Worm (Caenorhabditis elegans): ENCODE data around the gene mes-1.

mes-1 gene

DNA sequence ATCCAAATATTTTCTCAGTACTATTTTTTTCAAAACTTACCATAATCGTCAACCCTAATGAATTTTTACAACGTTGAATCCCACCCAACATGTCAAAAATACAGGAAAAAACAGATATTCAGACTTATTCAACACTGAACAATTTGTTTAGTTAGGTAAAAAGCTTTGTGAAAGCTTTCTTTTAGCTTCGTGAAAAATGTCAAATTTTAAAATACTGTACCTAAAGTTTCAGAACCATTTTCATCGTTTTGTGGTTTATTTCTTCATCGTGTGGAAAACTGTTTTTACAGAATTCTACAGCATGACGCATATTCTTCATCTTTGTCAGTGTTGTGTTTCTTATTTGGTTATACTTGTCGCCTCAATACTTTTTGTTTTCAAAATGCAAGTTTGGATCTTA, 6.7 kb upstream of the mes-1 start, which contains the start of gene F54F7.14:
Gene F54F7.14 (plus strand): TSS at position 301 of the 400 bp plus-strand sequence.
- TF ChIP-seq nhr-2 (tag; optimal IDR thresholded peaks at IDR 0.05) (no peak), nhr-12 (tag; optimal IDR thresholded peaks at IDR 0.05) (no peak), snpc-4 (tag; optimal IDR thresholded peaks at IDR 0.05) (no peak), sptf-1 (tag; optimal IDR thresholded peaks at IDR 0.05) (no peak), hlh-1 (tag; optimal IDR thresholded peaks at IDR 0.05) (no peak), nhr-28 (tag; optimal IDR thresholded peaks at IDR 0.05) (no peak)

DNA sequence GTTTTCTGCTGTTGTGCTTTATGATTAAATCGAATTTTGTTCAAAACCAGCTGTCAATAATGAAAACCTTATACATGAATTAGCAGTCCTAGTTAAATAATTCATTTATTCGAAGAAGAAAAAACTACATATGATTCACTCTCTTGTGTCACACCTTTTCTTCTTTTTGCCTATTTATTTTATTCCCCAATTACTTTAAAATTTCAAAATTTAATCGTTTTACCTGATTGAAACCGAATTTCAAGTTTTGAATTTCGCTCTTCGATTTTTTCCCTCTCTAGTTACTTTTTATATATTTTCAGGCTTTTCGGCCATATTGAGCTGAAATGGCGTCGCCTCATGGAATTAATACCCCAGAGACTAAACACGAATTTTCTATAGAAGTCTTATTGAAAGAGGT, 4.8 kb upstream of the mes-1 start, which contains the start of gene xtr-1:
Gene xtr-1 (plus strand): TSS at position 301 of the 400 bp plus-strand sequence.
- TF ChIP-seq hlh-1 (tag; optimal IDR thresholded peaks at IDR 0.05) (no peak), unc-39 (tag; optimal IDR thresholded peaks at IDR 0.05) (no peak), mep-1 (tag; optimal IDR thresholded peaks at IDR 0.05) (no peak), ces-1 (GFP tag; optimal IDR thresholded peaks at IDR 0.05) (no peak), flh-1 (GFP tag; optimal IDR thresholded peaks at IDR 0.05) (no peak), nhr-237 (tag; optimal IDR thresholded peaks at IDR 0.05) (no peak), cnd-1 (tag; optimal IDR thresholded peaks at IDR 0.05) (no peak), nhr-76 (tag; optimal IDR thresholded peaks at IDR 0.05) (no peak), ham-2 (GFP tag; optimal IDR thresholded peaks at IDR 0.05) (no peak), sptf-1 (tag; optimal IDR thresholded peaks at IDR 0.05) (no peak), nhr-12 (tag; optimal IDR thresholded peaks at IDR 0.05) (no peak), ceh-39 (tag; optimal IDR thresholded peaks at IDR 0.05) (no peak), M03D4.4 (tag; optimal IDR thresholded peaks at IDR 0.05) (no peak), mab-5 (tag; optimal IDR thresholded peaks at IDR 0.05) (no peak), nhr-28 (tag; optimal IDR thresholded peaks at IDR 0.05) (no peak), pha-4 (tag; optimal IDR thresholded peaks at IDR 0.05) (no peak), unc-120 (tag; optimal IDR thresholded peaks at IDR 0.05; ENCODE audit: poor library complexity, severe bottlenecking) (no peak)

DNA sequence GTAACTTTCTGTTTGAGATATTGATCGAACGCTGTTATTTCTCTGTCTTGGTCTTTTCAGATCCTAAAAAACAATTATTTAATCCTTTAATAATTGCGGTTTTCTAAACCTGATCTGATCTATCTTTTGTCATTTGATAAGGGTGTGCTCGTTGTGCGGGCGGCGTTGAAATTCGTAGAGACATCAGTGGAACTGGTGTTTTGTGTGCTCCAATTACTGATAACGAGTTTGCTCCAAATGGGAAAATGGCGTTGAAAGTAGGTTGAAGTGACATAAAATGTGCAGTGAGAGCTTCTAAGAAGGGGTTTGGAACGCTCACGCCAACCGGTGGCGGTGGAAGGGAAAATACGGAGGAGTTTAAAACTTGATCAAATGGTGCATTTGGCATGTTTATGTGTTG, 2.8 kb upstream of the mes-1 start:
- TF ChIP-seq elt-1 (tag; optimal IDR thresholded peaks at IDR 0.05; ENCODE audit: borderline replicate concordance, insufficient read depth), result no peak
- no peak for TF ChIP-seq snpc-4 (tag; optimal IDR thresholded peaks at IDR 0.05)
- TF ChIP-seq nhr-2 (tag; optimal IDR thresholded peaks at IDR 0.05), result no peak
- no peak for TF ChIP-seq blmp-1 (tag; optimal IDR thresholded peaks at IDR 0.05)
- TF ChIP-seq M03D4.4 (tag; optimal IDR thresholded peaks at IDR 0.05), result no peak
- TF ChIP-seq nhr-76 (tag; optimal IDR thresholded peaks at IDR 0.05), result no peak
- TF ChIP-seq nhr-237 (tag; optimal IDR thresholded peaks at IDR 0.05), result no peak
- TF ChIP-seq nhr-12 (tag; optimal IDR thresholded peaks at IDR 0.05), result no peak
- TF ChIP-seq ham-2 (GFP tag; optimal IDR thresholded peaks at IDR 0.05), result no peak
- no peak for TF ChIP-seq ztf-11 (tag; optimal IDR thresholded peaks at IDR 0.05)
- no peak for TF ChIP-seq cnd-1 (tag; optimal IDR thresholded peaks at IDR 0.05)
- no peak for TF ChIP-seq tbx-8 (GFP tag; optimal IDR thresholded peaks at IDR 0.05)
- TF ChIP-seq elt-3 (tag; optimal IDR thresholded peaks at IDR 0.05), result no peak
- no peak for TF ChIP-seq drap-1 (GFP tag; optimal IDR thresholded peaks at IDR 0.05)

DNA sequence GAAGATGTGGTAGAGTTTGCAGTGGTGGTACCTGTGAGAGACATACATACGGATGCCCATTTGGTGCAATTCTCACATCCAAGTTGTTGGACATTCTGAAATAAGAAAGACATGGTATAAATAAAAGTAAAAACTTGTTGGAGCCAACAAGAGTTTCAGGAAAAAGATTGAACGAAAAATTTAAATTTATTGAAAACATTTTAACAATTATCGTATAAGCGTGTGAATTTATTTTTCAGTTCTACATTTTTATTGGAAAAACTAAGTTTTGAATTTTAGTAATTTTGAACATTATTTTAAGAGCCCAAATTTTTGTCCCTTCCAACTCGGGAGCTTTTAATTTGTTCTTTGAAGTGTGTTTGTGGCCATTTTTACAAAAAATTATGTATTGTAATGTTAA, 2.4 kb upstream of the mes-1 start, which contains the start of gene F54F7.8:
Gene F54F7.8 (minus strand): TSS at position 101 of the 400 bp plus-strand sequence.
- TF ChIP-seq ces-1 (GFP tag; optimal IDR thresholded peaks at IDR 0.05), result no peak
- no peak for TF ChIP-seq hlh-1 (tag; optimal IDR thresholded peaks at IDR 0.05)
- TF ChIP-seq nhr-12 (tag; optimal IDR thresholded peaks at IDR 0.05), result no peak
- TF ChIP-seq ztf-11 (tag; optimal IDR thresholded peaks at IDR 0.05), result no peak
- no peak for TF ChIP-seq zip-8 (tag; optimal IDR thresholded peaks at IDR 0.05)

DNA sequence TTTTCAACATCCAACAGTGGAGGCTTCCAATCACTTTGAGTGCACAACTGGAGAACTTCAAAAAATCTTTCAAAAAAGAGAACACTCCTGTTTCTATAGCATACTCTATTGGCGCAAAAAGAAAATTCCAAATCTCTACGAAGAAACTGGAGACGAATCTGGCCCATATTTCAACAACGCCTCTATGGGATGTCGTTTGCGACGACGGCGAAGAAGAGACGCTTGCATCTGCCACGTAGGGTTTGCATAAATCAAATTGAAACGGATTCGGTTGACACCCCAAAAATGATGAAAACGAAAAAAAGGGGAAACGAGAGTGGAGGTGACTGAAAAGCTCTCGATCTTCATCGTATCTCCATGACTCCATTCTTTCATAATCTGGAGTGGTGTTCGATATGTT, 1.1 kb upstream of the mes-1 start:
- TF ChIP-seq drap-1 (GFP tag; optimal IDR thresholded peaks at IDR 0.05) (no peak), nhr-12 (tag; optimal IDR thresholded peaks at IDR 0.05) (no peak), ham-2 (GFP tag; optimal IDR thresholded peaks at IDR 0.05) (no peak), bed-3 (GFP tag; optimal IDR thresholded peaks at IDR 0.05) (no peak), unc-120 (tag; optimal IDR thresholded peaks at IDR 0.05; ENCODE audit: poor library complexity, severe bottlenecking) (no peak), mab-5 (tag; optimal IDR thresholded peaks at IDR 0.05) (no peak), ceh-39 (tag; optimal IDR thresholded peaks at IDR 0.05) (no peak), mep-1 (tag; optimal IDR thresholded peaks at IDR 0.05) (no peak), pha-4 (tag; optimal IDR thresholded peaks at IDR 0.05) (no peak)

DNA sequence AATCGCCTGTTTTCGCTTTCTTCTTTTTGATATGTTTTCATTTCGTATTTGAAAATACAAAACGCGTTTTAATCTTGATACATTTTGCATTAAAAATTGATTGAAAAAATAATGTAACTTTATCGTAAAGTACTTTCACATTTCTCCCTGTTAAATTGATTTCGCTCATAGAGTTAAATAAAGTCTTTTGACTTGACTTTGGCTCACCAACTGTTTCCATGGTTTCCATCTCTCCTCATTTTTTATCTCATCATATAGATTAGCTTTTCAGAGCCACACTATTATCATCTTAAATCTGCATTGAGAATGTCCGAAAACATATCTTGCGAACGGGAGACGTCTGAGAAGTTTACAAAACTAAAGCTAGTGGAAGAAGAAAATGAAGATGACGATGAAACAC, 6.0 kb downstream of the mes-1 start, which contains the start of gene F54F7.10:
Gene F54F7.10 (plus strand): TSS at position 301 of the 400 bp plus-strand sequence.
- no peak for TF ChIP-seq ztf-11 (tag; optimal IDR thresholded peaks at IDR 0.05)
- no peak for TF ChIP-seq unc-62 (GFP tag; optimal IDR thresholded peaks at IDR 0.05)
- no peak for TF ChIP-seq mab-5 (tag; optimal IDR thresholded peaks at IDR 0.05)
- no peak for TF ChIP-seq sptf-1 (tag; optimal IDR thresholded peaks at IDR 0.05)
- no peak for TF ChIP-seq lin-32 (GFP tag; optimal IDR thresholded peaks at IDR 0.05)

All from whole organism, mixed stage, embryonic.